Worm (Caenorhabditis elegans): ENCODE results near the gene clec-67.

Gene clec-67

ce11 chrIV:3941658-3942328 lies 19.8 kb downstream of the clec-67 start, which contains the start of gene clec-174:
TSS of gene clec-174 (minus strand) at chrIV:3941708.
- no peak for TF ChIP-seq ref-1 (GFP tag; conservative IDR thresholded peaks at IDR 0.05)
- no peak for TF ChIP-seq ztf-29 (GFP tag; IDR thresholded peaks at IDR 0.05)
- TF ChIP-seq klf-2 (GFP tag; conservative IDR thresholded peaks at IDR 0.05): no peak
- no peak for TF ChIP-seq tab-1 (GFP tag; IDR thresholded peaks at IDR 0.05)
- no peak for TF ChIP-seq med-1 (GFP tag; optimal IDR thresholded peaks at IDR 0.05; ENCODE audit: insufficient read depth)
- no peak for TF ChIP-seq T22C8.4 (GFP tag; IDR thresholded peaks at IDR 0.05)
- TF ChIP-seq cog-1 (tag; optimal IDR thresholded peaks at IDR 0.05): no peak
- TF ChIP-seq ztf-23 (GFP tag; IDR thresholded peaks at IDR 0.05): no peak
- no peak for TF ChIP-seq flt-1 (GFP tag; IDR thresholded peaks at IDR 0.05)

DNA sequence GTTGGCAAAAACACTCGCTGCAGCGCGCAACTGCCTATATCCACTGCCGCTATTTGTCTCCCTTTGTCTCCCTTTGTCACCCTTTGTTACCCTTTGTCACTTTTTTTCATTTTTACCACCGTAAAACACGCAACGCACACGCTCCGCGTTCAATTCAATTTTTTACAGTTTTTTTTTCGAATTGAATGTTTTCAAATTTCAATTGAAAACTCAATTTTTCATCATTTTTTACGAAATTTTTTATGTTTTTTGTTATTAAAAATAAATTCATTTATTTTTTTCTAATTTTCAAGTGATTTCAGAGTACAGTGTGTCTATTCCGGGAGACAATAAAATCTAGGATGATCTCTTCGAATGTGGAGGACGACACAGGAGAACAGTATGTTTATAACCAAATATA lies 21.0 kb downstream of the clec-67 start, which contains the start of gene Y46C8AL.11:
Gene Y46C8AL.11 (plus strand): TSS at position 301 of the 400 bp plus-strand sequence.
- no peak for TF ChIP-seq tab-1 (GFP tag; IDR thresholded peaks at IDR 0.05)
- TF ChIP-seq T22C8.4 (GFP tag; IDR thresholded peaks at IDR 0.05): no peak

DNA sequence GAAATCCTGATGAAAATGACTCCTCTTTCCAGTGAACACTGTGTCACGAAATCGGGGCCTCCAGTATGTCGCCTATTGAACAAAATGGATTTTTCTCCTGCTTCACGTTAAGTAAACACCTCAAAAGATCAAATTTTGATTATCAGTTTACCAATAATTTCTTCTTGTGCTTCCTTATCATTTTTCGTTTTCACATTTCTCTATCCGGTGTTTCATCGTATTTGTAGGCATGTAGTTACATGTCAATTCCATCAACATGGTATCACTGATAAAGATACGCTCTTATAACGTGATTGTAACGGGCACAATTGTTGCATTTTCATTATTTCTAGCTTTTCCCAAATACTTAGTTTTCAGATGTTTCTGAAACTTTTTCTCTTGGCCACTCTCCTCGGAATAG lies 22.5 kb downstream of the clec-67 start, which contains the start of gene clec-72:
Gene clec-72 (plus strand): TSS at position 358 of the 400 bp plus-strand sequence.
- no peak for TF ChIP-seq tab-1 (GFP tag; IDR thresholded peaks at IDR 0.05)
- no peak for TF ChIP-seq ztf-29 (GFP tag; IDR thresholded peaks at IDR 0.05)
- no peak for TF ChIP-seq med-1 (GFP tag; optimal IDR thresholded peaks at IDR 0.05; ENCODE audit: insufficient read depth)
- TF ChIP-seq T22C8.4 (GFP tag; IDR thresholded peaks at IDR 0.05): no peak
- TF ChIP-seq klf-2 (GFP tag; conservative IDR thresholded peaks at IDR 0.05): no peak
- no peak for TF ChIP-seq flt-1 (GFP tag; IDR thresholded peaks at IDR 0.05)
- no peak for TF ChIP-seq ztf-23 (GFP tag; IDR thresholded peaks at IDR 0.05)
- TF ChIP-seq cog-1 (tag; optimal IDR thresholded peaks at IDR 0.05): no peak
- TF ChIP-seq ref-1 (GFP tag; conservative IDR thresholded peaks at IDR 0.05): no peak

- no peak for TF ChIP-seq ref-1 (GFP tag; conservative IDR thresholded peaks at IDR 0.05)
Observed at ce11 chrIV:3956095-3956494, 34.1 kb downstream of the clec-67 start, which contains the start of gene clec-73. TSS of gene clec-73 (minus strand) at chrIV:3956195.

DNA sequence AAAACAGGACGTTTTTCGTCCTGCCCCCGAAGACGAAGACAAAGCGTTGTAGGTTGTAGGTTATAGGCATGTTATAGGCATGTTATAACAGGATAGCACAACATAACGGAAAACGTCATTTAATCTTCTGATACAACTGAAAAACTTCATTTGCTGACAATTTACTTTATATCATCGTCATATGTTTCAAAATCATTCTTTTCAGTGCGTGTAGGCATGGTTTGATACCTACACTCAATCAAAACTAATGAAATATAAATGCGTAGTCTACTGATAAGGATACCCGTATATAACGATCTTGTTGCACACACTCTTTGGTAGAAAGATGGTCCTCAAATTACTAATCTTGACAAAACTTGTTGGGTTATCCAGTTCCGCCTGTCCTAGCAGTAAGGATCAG lies 34.7 kb downstream of the clec-67 start, which contains the start of gene clec-74:
Gene clec-74 (plus strand): TSS at position 301 of the 400 bp plus-strand sequence.
- TF ChIP-seq ref-1 (GFP tag; conservative IDR thresholded peaks at IDR 0.05) (no peak), cog-1 (tag; optimal IDR thresholded peaks at IDR 0.05) (no peak), ztf-29 (GFP tag; IDR thresholded peaks at IDR 0.05) (no peak), tab-1 (GFP tag; IDR thresholded peaks at IDR 0.05) (no peak), flt-1 (GFP tag; IDR thresholded peaks at IDR 0.05) (no peak), med-1 (GFP tag; optimal IDR thresholded peaks at IDR 0.05; ENCODE audit: insufficient read depth) (no peak), klf-2 (GFP tag; conservative IDR thresholded peaks at IDR 0.05) (no peak), ztf-23 (GFP tag; IDR thresholded peaks at IDR 0.05) (no peak), T22C8.4 (GFP tag; IDR thresholded peaks at IDR 0.05) (no peak)

DNA sequence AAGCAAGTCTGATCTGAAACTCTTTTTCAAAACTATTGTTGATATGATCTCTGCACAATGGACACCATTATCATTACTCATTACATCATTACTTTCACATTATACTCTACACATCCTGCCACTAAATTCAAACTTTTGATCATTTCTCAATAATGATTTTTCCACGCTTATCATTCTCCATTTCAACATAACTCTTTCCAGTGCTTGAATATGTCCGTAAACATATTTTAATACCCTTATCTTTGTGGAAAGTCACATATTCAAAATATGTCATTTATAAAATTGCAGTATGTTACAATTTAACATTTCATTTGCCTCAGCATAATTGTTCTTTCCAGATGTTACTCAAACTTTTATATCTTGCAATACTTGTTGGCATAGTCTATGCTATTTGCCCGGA lies 38.4 kb downstream of the clec-67 start, which contains the start of gene clec-75:
Gene clec-75 (plus strand): TSS at position 339 of the 400 bp plus-strand sequence.
- no peak for TF ChIP-seq cog-1 (tag; optimal IDR thresholded peaks at IDR 0.05)

- TF ChIP-seq T22C8.4 (GFP tag; IDR thresholded peaks at IDR 0.05) (no peak), ztf-23 (GFP tag; IDR thresholded peaks at IDR 0.05) (no peak), ztf-29 (GFP tag; IDR thresholded peaks at IDR 0.05) (no peak), flt-1 (GFP tag; IDR thresholded peaks at IDR 0.05) (no peak), ref-1 (GFP tag; conservative IDR thresholded peaks at IDR 0.05) (no peak), klf-2 (GFP tag; conservative IDR thresholded peaks at IDR 0.05) (no peak), med-1 (GFP tag; optimal IDR thresholded peaks at IDR 0.05; ENCODE audit: insufficient read depth) (no peak), tab-1 (GFP tag; IDR thresholded peaks at IDR 0.05) (no peak), cog-1 (tag; optimal IDR thresholded peaks at IDR 0.05) (no peak)
Observed at ce11 chrIV:3962584-3962983, 40.6 kb downstream of the clec-67 start, which contains the start of gene Y46C8AM.1. TSS of gene Y46C8AM.1 (plus strand) at chrIV:3962884.

DNA sequence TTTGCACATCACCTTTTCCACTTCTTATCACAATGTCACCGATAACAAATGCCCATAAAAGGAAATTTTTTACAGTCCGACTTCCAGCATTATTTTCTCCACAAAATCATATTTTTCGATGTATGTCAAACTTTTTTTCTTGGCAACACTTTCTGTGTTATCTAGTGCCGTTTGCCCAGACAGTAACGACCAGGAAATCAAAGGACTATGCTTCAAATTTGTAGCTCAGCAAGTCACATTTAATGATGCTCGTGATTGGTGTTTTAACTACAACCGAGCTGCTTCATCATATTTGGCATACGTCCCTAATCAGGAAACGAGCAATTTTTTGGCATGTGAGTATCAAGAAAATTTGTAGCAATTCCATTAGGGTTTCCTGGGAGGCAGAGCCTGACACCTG lies 41.5 kb downstream of the clec-67 start:
- no peak for TF ChIP-seq klf-2 (GFP tag; conservative IDR thresholded peaks at IDR 0.05)
- no peak for TF ChIP-seq flt-1 (GFP tag; IDR thresholded peaks at IDR 0.05)
- no peak for TF ChIP-seq ref-1 (GFP tag; conservative IDR thresholded peaks at IDR 0.05)
- no peak for TF ChIP-seq cog-1 (tag; optimal IDR thresholded peaks at IDR 0.05)
- TF ChIP-seq ztf-29 (GFP tag; IDR thresholded peaks at IDR 0.05): no peak
- no peak for TF ChIP-seq tab-1 (GFP tag; IDR thresholded peaks at IDR 0.05)
- TF ChIP-seq ztf-23 (GFP tag; IDR thresholded peaks at IDR 0.05): no peak
- no peak for TF ChIP-seq med-1 (GFP tag; optimal IDR thresholded peaks at IDR 0.05; ENCODE audit: insufficient read depth)

DNA sequence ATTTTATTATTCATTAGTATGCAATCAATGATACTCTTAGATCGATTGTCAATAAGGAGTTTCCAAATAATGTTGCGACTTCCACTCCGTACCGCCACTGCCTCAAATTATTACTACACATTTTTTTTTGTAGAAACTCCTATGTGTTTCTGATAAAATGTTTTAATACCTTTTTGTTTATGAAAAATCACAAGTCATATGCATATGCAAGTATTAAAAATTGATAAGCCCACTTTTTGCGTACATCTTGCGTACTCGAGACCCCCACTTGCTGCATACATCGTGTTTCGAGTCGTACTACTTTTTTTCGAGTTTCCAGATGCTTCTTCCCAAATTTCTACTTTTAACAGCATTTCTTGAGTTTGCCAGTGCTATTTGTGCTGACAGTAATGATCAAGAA lies 43.0 kb downstream of the clec-67 start, which contains the start of gene clec-76:
Gene clec-76 (plus strand): TSS at position 234 of the 400 bp plus-strand sequence.
- no peak for TF ChIP-seq cog-1 (tag; optimal IDR thresholded peaks at IDR 0.05)
- TF ChIP-seq tab-1 (GFP tag; IDR thresholded peaks at IDR 0.05): no peak
- no peak for TF ChIP-seq T22C8.4 (GFP tag; IDR thresholded peaks at IDR 0.05)
- no peak for TF ChIP-seq flt-1 (GFP tag; IDR thresholded peaks at IDR 0.05)
- TF ChIP-seq ztf-23 (GFP tag; IDR thresholded peaks at IDR 0.05): no peak
- TF ChIP-seq klf-2 (GFP tag; conservative IDR thresholded peaks at IDR 0.05): no peak
- no peak for TF ChIP-seq ztf-29 (GFP tag; IDR thresholded peaks at IDR 0.05)
- TF ChIP-seq med-1 (GFP tag; optimal IDR thresholded peaks at IDR 0.05; ENCODE audit: insufficient read depth): no peak
- no peak for TF ChIP-seq ref-1 (GFP tag; conservative IDR thresholded peaks at IDR 0.05)

DNA sequence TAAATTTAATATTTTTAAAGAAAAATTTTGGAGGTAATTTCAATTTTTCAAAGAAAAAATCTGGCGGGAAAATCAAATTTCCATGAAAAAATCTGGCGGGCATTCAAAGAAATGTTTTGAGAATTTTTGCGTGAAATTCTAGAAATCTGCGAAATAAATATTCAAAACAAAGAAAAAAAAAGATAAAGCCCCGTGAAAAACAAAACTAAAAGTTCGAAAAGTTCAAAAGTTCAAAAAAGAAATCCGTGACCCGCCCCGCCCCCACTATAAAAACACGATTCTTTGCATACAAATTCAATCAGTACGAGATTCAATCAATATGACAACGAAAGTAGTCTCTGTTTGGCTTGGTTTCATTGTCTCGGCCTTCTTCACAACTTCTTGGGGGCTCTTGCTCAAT lies 51.1 kb downstream of the clec-67 start, which contains the start of gene clec-79:
Gene clec-79 (plus strand): TSS at position 301 of the 400 bp plus-strand sequence.
- no peak for TF ChIP-seq ref-1 (GFP tag; conservative IDR thresholded peaks at IDR 0.05)
- TF ChIP-seq flt-1 (GFP tag; IDR thresholded peaks at IDR 0.05): no peak
- no peak for TF ChIP-seq T22C8.4 (GFP tag; IDR thresholded peaks at IDR 0.05)
- no peak for TF ChIP-seq ztf-23 (GFP tag; IDR thresholded peaks at IDR 0.05)
- no peak for TF ChIP-seq tab-1 (GFP tag; IDR thresholded peaks at IDR 0.05)
- no peak for TF ChIP-seq med-1 (GFP tag; optimal IDR thresholded peaks at IDR 0.05; ENCODE audit: insufficient read depth)
- no peak for TF ChIP-seq ztf-29 (GFP tag; IDR thresholded peaks at IDR 0.05)
- TF ChIP-seq cog-1 (tag; optimal IDR thresholded peaks at IDR 0.05): no peak
